Worm (Caenorhabditis elegans) whole organism, L3 larva: ENCODE data around the gene C50F7.3.

Source experiments
- R02D3.7 ChIP-seq: fragments of 150-350 bp; optimal IDR thresholded peaks from 2 replicates; lab custom pipeline; 2014; ENCODE audit warnings: missing biosample characterization, missing genetic modification characterization
- ama-1 ChIP-seq: fragments of 150-350 bp; optimal IDR thresholded peaks from 2 replicates; lab custom pipeline; 2018
- ceh-28 ChIP-seq: fragments of 150-350 bp; optimal IDR thresholded peaks from 2 replicates; lab custom pipeline; 2014; ENCODE audit warnings: missing biosample characterization, missing genetic modification reagents, missing genetic modification characterization
- daf-12 ChIP-seq: fragments of 150-350 bp; optimal IDR thresholded peaks from 2 replicates; lab custom pipeline; 2014; ENCODE audit warnings: missing biosample characterization, missing genetic modification reagents, missing genetic modification characterization
- egl-27 ChIP-seq: sonication (generic microtip); optimal IDR thresholded peaks from 4 replicates; lab custom pipeline; 2017; ENCODE audit warnings: missing biosample characterization, missing genetic modification reagents, missing genetic modification characterization
- egl-5 ChIP-seq: fragments of 150-350 bp; optimal IDR thresholded peaks from 2 replicates; lab custom pipeline; 2017; ENCODE audit warnings: missing biosample characterization, missing genetic modification reagents, missing genetic modification characterization, inconsistent platforms
- elt-1 ChIP-seq: fragments of 150-350 bp; optimal IDR thresholded peaks from 2 replicates; lab custom pipeline; 2014; ENCODE audit warnings: missing biosample characterization, missing genetic modification characterization
- elt-2 ChIP-seq: sonication (generic microtip); optimal IDR thresholded peaks from 2 replicates; lab custom pipeline; 2016; ENCODE audit warnings: missing genetic modification reagents, mild to moderate bottlenecking, missing genetic modification characterization, missing compliant biosample characterization
- elt-3 ChIP-seq, 3 experiments: fragments of 150-350 bp in 1 of 3; sonication (generic microtip) in 2 of 3; optimal IDR thresholded peaks; 2 replicates in 2 of 3; 4 replicates in 1 of 3; lab custom pipeline; 2014 to 2017; ENCODE audit warnings: missing biosample characterization in 3 of 3, missing genetic modification characterization in 3 of 3
- eor-1 ChIP-seq, 2 experiments: fragments of 150-350 bp; optimal IDR thresholded peaks; 2 replicates each; lab custom pipeline; 2014 to 2018; ENCODE audit warnings: missing biosample characterization in 2 of 2, missing genetic modification characterization in 2 of 2
- fkh-10 ChIP-seq: sonication (generic microtip); optimal IDR thresholded peaks from 2 replicates; lab custom pipeline; 2017; ENCODE audit warnings: missing biosample characterization, missing genetic modification reagents, missing genetic modification characterization
- fkh-2 ChIP-seq: fragments of 150-350 bp; optimal IDR thresholded peaks from 2 replicates; lab custom pipeline; 2014; ENCODE audit warnings: missing biosample characterization, missing genetic modification reagents, missing genetic modification characterization
- fos-1 ChIP-seq: fragments of 150-350 bp; optimal IDR thresholded peaks from 2 replicates; lab custom pipeline; 2014; ENCODE audit warnings: missing biosample characterization, missing genetic modification characterization
- lin-15B ChIP-seq: fragments of 150-350 bp; optimal IDR thresholded peaks from 2 replicates; lab custom pipeline; 2014; ENCODE audit warnings: missing biosample characterization, missing genetic modification characterization
- lin-39 ChIP-seq: fragments of 150-350 bp; optimal IDR thresholded peaks from 2 replicates; lab custom pipeline; 2018; ENCODE audit warnings: missing biosample characterization, missing genetic modification reagents, missing genetic modification characterization
- mml-1 ChIP-seq: fragments of 150-350 bp; sonication (generic microtip); optimal IDR thresholded peaks from 3 replicates; lab custom pipeline; 2014; ENCODE audit warnings: missing biosample characterization, missing genetic modification characterization
- nfya-1 ChIP-seq: sonication (generic microtip); optimal IDR thresholded peaks from 2 replicates; lab custom pipeline; 2017; ENCODE audit warnings: missing genetic modification characterization, mild to moderate bottlenecking, missing compliant biosample characterization, antibody characterized with exemption, moderate library complexity; ENCODE audit not compliant: insufficient read depth
- nhr-23 ChIP-seq: fragments of 150-350 bp; optimal IDR thresholded peaks from 2 replicates; lab custom pipeline; 2014; ENCODE audit warnings: missing biosample characterization, missing genetic modification reagents, missing genetic modification characterization
- nhr-25 ChIP-seq: sonication (generic microtip); optimal IDR thresholded peaks from 2 replicates; lab custom pipeline; 2017; ENCODE audit warnings: missing biosample characterization, missing genetic modification characterization
- nhr-28 ChIP-seq: fragments of 150-350 bp; optimal IDR thresholded peaks from 2 replicates; lab custom pipeline; 2014; ENCODE audit warnings: missing biosample characterization, missing genetic modification characterization
- nhr-43 ChIP-seq: sonication (generic microtip); optimal IDR thresholded peaks from 2 replicates; lab custom pipeline; 2016; ENCODE audit warnings: mild to moderate bottlenecking, missing genetic modification characterization, missing compliant biosample characterization; ENCODE audit not compliant: poor library complexity, severe bottlenecking
- pqm-1 ChIP-seq: fragments of 150-350 bp; optimal IDR thresholded peaks from 2 replicates; lab custom pipeline; 2017; ENCODE audit warnings: missing biosample characterization, missing genetic modification characterization, inconsistent platforms
- snpc-4 ChIP-seq: fragments of 150-350 bp; optimal IDR thresholded peaks from 2 replicates; lab custom pipeline; 2014; ENCODE audit warnings: missing biosample characterization, missing genetic modification characterization
- tbx-2 ChIP-seq: sonication (generic microtip); optimal IDR thresholded peaks from 2 replicates; lab custom pipeline; 2016; ENCODE audit warnings: mild to moderate bottlenecking, missing genetic modification characterization, missing compliant biosample characterization
- unc-39 ChIP-seq: sonication (generic microtip); optimal IDR thresholded peaks from 4 replicates; lab custom pipeline; 2017; ENCODE audit warnings: missing biosample characterization, missing genetic modification characterization
- zag-1 ChIP-seq: fragments of 150-350 bp; optimal IDR thresholded peaks from 2 replicates; lab custom pipeline; 2014; ENCODE audit warnings: missing biosample characterization, missing genetic modification characterization

C50F7.3 gene

ce11 chrIV:7723555-7723954 lies 8.6 kb upstream of the C50F7.3 start:
- TF ChIP-seq eor-1 (tag; optimal IDR thresholded peaks at IDR 0.05; lab: Kevin White, UChicago) (no peak), ama-1 (lab: Kevin White, UChicago) (no peak), nhr-43 (tag; lab: Kevin White, UChicago) (no peak), egl-5 (tag; lab: Kevin White, UChicago) (peak; percentile 76), nhr-23 (tag; lab: Kevin White, UChicago) (no peak)

DNA sequence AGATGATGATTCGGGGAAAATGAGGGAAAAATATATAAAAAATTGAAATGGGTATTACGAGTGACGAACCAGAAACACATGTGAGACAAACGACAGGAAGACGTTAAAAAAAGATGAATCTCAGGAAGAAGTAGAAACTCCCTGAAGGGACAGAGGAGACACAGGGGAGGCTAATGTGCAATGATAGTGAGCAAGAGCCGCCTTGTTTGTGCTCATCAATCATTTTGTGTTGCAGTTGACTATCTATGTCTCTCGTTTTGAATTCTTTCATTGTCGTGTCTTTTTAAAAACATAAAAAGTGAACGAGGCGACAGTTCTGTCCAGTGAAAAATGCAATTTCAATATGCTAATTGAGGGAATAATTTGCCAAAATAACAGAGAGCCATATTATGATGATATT lies 7.2 kb upstream of the C50F7.3 start:
- no peak for TF ChIP-seq mml-1
- TF ChIP-seq lin-39 (tag; lab: Kevin White, UChicago): peak; percentile 73

DNA sequence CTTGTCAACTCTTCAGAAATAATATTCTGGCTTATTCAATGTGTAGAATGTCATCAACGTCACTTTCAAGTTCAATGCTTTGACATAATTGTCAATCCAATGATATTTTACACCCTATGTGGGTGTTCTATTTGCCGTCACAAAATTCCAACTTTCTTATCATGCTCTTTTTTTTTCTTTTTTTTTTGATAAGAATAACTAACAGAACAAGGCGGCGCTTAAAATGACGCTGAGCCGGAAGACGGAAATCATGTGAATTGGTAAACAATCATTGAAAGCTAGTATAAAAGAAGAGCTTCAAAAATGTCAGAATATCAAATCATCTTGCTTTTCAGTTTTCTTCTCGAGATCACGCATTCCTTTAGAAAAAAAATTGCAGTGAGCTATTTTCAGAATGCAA lies 5.8 kb upstream of the C50F7.3 start, which contains the start of gene C50F7.5:
TSS of gene C50F7.5 (plus strand) at position 395 of the 400 bp plus-strand sequence.
- TF ChIP-seq elt-2 (tag; lab: Kevin White, UChicago): peak; percentile 56
- TF ChIP-seq pqm-1 (tag; lab: Kevin White, UChicago): peak; percentile 8
- TF ChIP-seq lin-39 (tag; lab: Kevin White, UChicago): no peak
- TF ChIP-seq, all 47 proteins: peak for 2

DNA sequence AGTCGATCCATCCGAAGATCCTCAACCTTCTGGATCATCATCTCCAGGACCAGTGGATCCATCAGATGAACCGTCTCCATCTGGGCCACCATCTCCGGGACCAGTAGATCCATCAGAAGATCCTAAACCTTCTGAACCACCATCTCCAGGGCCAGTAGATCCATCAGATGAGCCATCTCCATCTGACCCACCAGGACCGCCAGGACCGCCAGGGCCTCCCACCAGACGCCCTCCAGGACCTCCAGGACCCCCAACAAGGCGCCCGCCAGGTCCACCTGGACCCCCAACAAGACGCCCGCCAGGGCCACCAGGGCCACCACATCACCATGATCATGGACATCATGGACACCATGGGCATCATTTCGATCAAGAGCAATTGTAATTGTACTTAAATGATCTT lies 4.9 kb upstream of the C50F7.3 start:
- TF ChIP-seq egl-27 (tag; lab: Kevin White, UChicago) (no peak), snpc-4 (tag; lab: Kevin White, UChicago) (no peak), zag-1 (tag; lab: Kevin White, UChicago) (no peak), daf-12 (no peak), fkh-2 (tag; lab: Kevin White, UChicago) (no peak)
- TF ChIP-seq, all 47 proteins: peak for 0

DNA sequence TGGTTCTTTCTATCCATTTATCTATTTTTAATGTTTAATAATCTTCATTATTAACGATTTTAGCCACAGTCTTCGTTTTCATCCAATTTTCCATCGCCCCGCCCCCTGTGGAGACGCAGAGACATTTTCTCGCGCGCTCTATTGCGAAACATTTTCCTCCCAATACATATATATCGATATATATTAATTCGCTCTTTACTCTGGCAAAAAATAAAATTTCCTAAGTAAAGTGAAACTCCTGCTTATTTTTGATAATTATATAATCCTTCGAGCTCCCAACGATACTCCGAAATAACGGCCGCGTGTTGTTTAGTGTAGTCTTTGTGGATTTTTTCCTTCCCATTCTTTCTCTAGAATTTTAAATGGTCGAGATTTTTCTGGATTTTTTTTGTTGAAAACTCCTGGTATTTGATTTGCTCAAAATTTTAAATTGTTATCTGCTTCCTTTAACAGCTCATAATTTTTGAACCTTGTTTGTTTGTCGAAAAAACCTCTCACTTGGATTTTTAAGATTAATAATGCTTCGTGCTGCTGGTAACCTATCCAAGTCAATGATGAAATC lies 3.6 kb upstream of the C50F7.3 start, which contains the start of gene sucg-1:
TSS of gene sucg-1 (plus strand) at position 512 of the 562 bp plus-strand sequence.
- no peak for TF ChIP-seq nhr-25 (tag; lab: Kevin White, UChicago)
- TF ChIP-seq egl-27 (tag; lab: Kevin White, UChicago): no peak
- no peak for TF ChIP-seq fkh-10 (GFP tag; lab: Kevin White, UChicago)
- TF ChIP-seq unc-39: no peak
- no peak for TF ChIP-seq lin-39 (tag; lab: Kevin White, UChicago)
- peak; percentile 14 for TF ChIP-seq lin-15B (tag; lab: Kevin White, UChicago)

DNA sequence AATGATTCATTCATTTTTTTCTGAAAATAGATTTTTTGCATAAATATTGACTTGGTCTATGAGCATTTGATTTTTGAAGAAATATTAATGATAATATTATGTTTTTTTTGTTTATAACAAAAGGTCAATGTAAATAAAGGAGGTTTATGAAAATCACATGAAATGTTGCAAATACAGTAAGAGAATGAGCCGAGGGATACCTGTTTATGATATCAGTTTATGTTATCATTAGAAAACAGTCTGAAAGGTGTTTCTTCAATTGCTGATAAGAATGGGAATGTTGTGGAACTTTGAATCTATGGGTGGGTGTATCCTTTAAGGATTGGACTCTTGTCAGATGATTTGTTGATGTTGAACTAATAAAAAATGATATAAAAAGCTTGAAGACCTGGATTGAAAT lies 2.0 kb downstream of the C50F7.3 start:
- TF ChIP-seq nfya-1: no peak
- TF ChIP-seq eor-1 (tag; optimal IDR thresholded peaks at IDR 0.05; lab: Kevin White, UChicago): no peak
- no peak for TF ChIP-seq ceh-28
- no peak for TF ChIP-seq nhr-25 (tag; lab: Kevin White, UChicago)
- TF ChIP-seq nhr-43 (tag; lab: Kevin White, UChicago): no peak
- no peak for TF ChIP-seq unc-39
- TF ChIP-seq nhr-28 (tag; lab: Kevin White, UChicago): no peak
- TF ChIP-seq snpc-4 (tag; lab: Kevin White, UChicago): no peak
- no peak for TF ChIP-seq elt-1 (tag; lab: Kevin White, UChicago)
- TF ChIP-seq egl-27 (tag; lab: Kevin White, UChicago): no peak
- TF ChIP-seq, all 47 proteins: peak for 0

DNA sequence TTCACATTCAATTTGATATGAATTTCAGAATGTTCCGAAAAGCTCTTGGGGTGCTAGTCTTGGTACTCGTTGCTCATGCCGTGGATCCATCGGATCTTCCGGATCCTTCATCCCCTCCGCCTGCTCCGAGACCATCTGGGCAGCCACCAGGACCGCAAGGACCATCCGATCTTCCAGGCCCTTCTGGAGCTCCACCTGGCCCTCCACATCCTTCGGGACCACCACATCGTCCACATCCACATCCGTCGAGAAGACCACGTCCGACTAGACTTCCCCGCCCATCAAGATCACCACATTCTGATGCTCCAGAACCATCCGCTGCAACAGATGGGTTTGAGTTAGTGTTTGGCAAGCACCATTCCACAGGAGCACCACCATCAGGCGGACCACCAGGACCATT lies 2.5 kb downstream of the C50F7.3 start, which contains the start of gene clx-1:
TSS of gene clx-1 (plus strand) at position 30 of the 400 bp plus-strand sequence.
- TF ChIP-seq fkh-10 (GFP tag; lab: Kevin White, UChicago) (no peak), lin-39 (tag; lab: Kevin White, UChicago) (no peak), nhr-28 (tag; lab: Kevin White, UChicago) (no peak), elt-3 (tag; optimal IDR thresholded peaks at IDR 0.05; lab: Kevin White, UChicago) (no peak), mml-1 (no peak), R02D3.7 (tag; lab: Kevin White, UChicago) (no peak), ceh-28 (no peak), tbx-2 (tag; lab: Kevin White, UChicago) (no peak), fos-1 (no peak)
- TF ChIP-seq, all 47 proteins: peak for 0
